Fruit fly (Drosophila melanogaster) whole organism, embryonic: ENCODE results near the gene CG14205.

Experiments used
- Atf-2 ChIP-seq: fragments of 200-800 bp; sonication (Bioruptor generic); optimal IDR thresholded peaks from 2 replicates; lab custom pipeline; 2016; ENCODE audit warnings: missing biosample characterization, missing genetic modification characterization
- BEAF-32 ChIP-seq: fragments of 200-800 bp; sonication (Bioruptor generic); optimal IDR thresholded peaks from 3 replicates; lab custom pipeline; 2017; ENCODE audit warnings: missing biosample characterization, missing genetic modification characterization, mild to moderate bottlenecking, moderate library complexity, missing genetic modification reagents
- CG10431 ChIP-seq: fragments of 200-800 bp; sonication (Bioruptor generic); optimal IDR thresholded peaks from 3 replicates; lab custom pipeline; 2018; ENCODE audit warnings: missing biosample characterization, mild to moderate bottlenecking, missing genetic modification characterization
- CG11093 ChIP-seq: fragments of 200-800 bp; sonication (Bioruptor generic); IDR thresholded peaks from 3 replicates; pipeline ENCODE4 v1.3.6; 2022; ENCODE audit warnings: missing biosample characterization, missing genetic modification characterization
- CG11456 ChIP-seq: fragments of 200-800 bp; sonication (Bioruptor generic); IDR thresholded peaks from 3 replicates; pipeline ENCODE4 v1.3.6; 2022; ENCODE audit warnings: missing biosample characterization, missing genetic modification characterization
- CG13296 ChIP-seq: fragments of 200-800 bp; sonication (Bioruptor generic); optimal IDR thresholded peaks from 3 replicates; lab custom pipeline; 2018; ENCODE audit warnings: missing biosample characterization, mild to moderate bottlenecking, missing genetic modification characterization
- CG13775 ChIP-seq: fragments of 200-800 bp; sonication (Bioruptor generic); optimal IDR thresholded peaks from 3 replicates; lab custom pipeline; 2017; ENCODE audit warnings: missing biosample characterization, mild to moderate bottlenecking, missing genetic modification characterization
- CG14710 ChIP-seq: fragments of 200-800 bp; sonication (Bioruptor generic); optimal IDR thresholded peaks from 3 replicates; lab custom pipeline; 2019; ENCODE audit warnings: missing biosample characterization, mild to moderate bottlenecking, missing genetic modification characterization, moderate library complexity
- CG1647 ChIP-seq: fragments of 200-800 bp; sonication (Bioruptor generic); optimal IDR thresholded peaks from 3 replicates; lab custom pipeline; 2016; ENCODE audit warnings: missing biosample characterization, missing genetic modification characterization
- CG17186 ChIP-seq: fragments of 200-800 bp; sonication (Bioruptor generic); optimal IDR thresholded peaks from 3 replicates; lab custom pipeline; 2017; ENCODE audit warnings: missing biosample characterization, missing genetic modification reagents, missing genetic modification characterization
- CG18619 ChIP-seq: fragments of 200-800 bp; sonication (Bioruptor generic); optimal IDR thresholded peaks from 3 replicates; lab custom pipeline; 2017; ENCODE audit warnings: missing biosample characterization, mild to moderate bottlenecking, missing genetic modification characterization
- CG2712 ChIP-seq: fragments of 200-800 bp; optimal IDR thresholded peaks from 3 replicates; lab custom pipeline; 2019; ENCODE audit warnings: missing biosample characterization, mild to moderate bottlenecking, missing genetic modification characterization, moderate library complexity
- CG31224 ChIP-seq: fragments of 200-800 bp; sonication (Bioruptor generic); IDR thresholded peaks from 2 replicates; pipeline ENCODE4 v1.3.6; 2022; ENCODE audit warnings: missing biosample characterization, missing genetic modification characterization
- CG32772 ChIP-seq: fragments of 200-800 bp; sonication (Bioruptor generic); IDR thresholded peaks from 2 replicates; pipeline ENCODE4 v1.3.6; 2022; ENCODE audit warnings: missing biosample characterization, missing genetic modification characterization
- CG5180 ChIP-seq: fragments of 200-800 bp; sonication (Bioruptor generic); optimal IDR thresholded peaks from 3 replicates; lab custom pipeline; 2017; ENCODE audit warnings: missing biosample characterization, missing genetic modification characterization, mild to moderate bottlenecking, moderate library complexity, missing genetic modification reagents
- CG9727 ChIP-seq: fragments of 200-800 bp; sonication (Bioruptor generic); optimal IDR thresholded peaks from 3 replicates; lab custom pipeline; 2017; ENCODE audit warnings: missing biosample characterization, mild to moderate bottlenecking, missing genetic modification characterization
- CG9797 ChIP-seq: fragments of 200-800 bp; sonication (Bioruptor generic); optimal IDR thresholded peaks from 3 replicates; lab custom pipeline; 2018; ENCODE audit warnings: missing biosample characterization, mild to moderate bottlenecking, missing genetic modification characterization
- Camta ChIP-seq: fragments of 200-800 bp; sonication (Bioruptor generic); optimal IDR thresholded peaks from 2 replicates; lab custom pipeline; 2016; ENCODE audit warnings: missing biosample characterization, missing genetic modification characterization
- CoRest ChIP-seq: fragments of 200-800 bp; sonication (Bioruptor generic); optimal IDR thresholded peaks from 3 replicates; lab custom pipeline; 2018; ENCODE audit warnings: missing biosample characterization, mild to moderate bottlenecking, missing genetic modification characterization, moderate library complexity
- Dbx ChIP-seq: fragments of 200-800 bp; sonication (Bioruptor generic); IDR thresholded peaks from 3 replicates; pipeline ENCODE4 v1.3.6; 2022; ENCODE audit warnings: missing biosample characterization, missing genetic modification characterization
- Dll ChIP-seq: fragments of 200-800 bp; sonication (Bioruptor generic); IDR thresholded peaks from 4 replicates; pipeline ENCODE4 v1.3.6; 2022; ENCODE audit warnings: missing biosample characterization, missing genetic modification characterization; ENCODE audit not compliant: partially characterized antibody
- Dref ChIP-seq: fragments of 200-800 bp; sonication (Bioruptor generic); IDR thresholded peaks from 2 replicates; pipeline ENCODE4 v1.3.6; 2022; ENCODE audit warnings: missing biosample characterization, missing genetic modification characterization
- E2f2 ChIP-seq: fragments of 200-800 bp; sonication (Bioruptor generic); IDR thresholded peaks from 2 replicates; pipeline ENCODE4 v1.3.6; 2022; ENCODE audit warnings: missing biosample characterization, missing genetic modification characterization
- Eip74EF ChIP-seq, 2 experiments: fragments of 200-800 bp in 1 of 2; fragments of >200 bp in 1 of 2; sonication (Bioruptor generic) in 1 of 2; optimal IDR thresholded peaks; 2 replicates each; lab custom pipeline; 2017 to 2019; ENCODE audit warnings: missing biosample characterization in 2 of 2, missing genetic modification characterization in 2 of 2, mild to moderate bottlenecking in 1 of 2, moderate library complexity in 1 of 2
- Ets97D ChIP-seq: fragments of 200-800 bp; sonication (Bioruptor generic); optimal IDR thresholded peaks from 3 replicates; lab custom pipeline; 2016; ENCODE audit warnings: missing biosample characterization, missing genetic modification characterization
- MBD-R2 ChIP-seq: fragments of 200-800 bp; sonication (Bioruptor generic); IDR thresholded peaks from 2 replicates; pipeline ENCODE4 v1.3.6; 2022; ENCODE audit warnings: missing biosample characterization, missing genetic modification characterization
- NC2α ChIP-seq: fragments of 200-800 bp; sonication (Bioruptor generic); optimal IDR thresholded peaks from 2 replicates; lab custom pipeline; 2016; ENCODE audit warnings: missing biosample characterization, missing genetic modification characterization
- Opbp ChIP-seq: fragments of 200-800 bp; sonication (Bioruptor generic); IDR thresholded peaks from 3 replicates; pipeline ENCODE4 v1.3.6; 2022; ENCODE audit warnings: missing biosample characterization, missing genetic modification characterization; ENCODE audit not compliant: partially characterized antibody
- Six4 ChIP-seq: fragments of 200-800 bp; sonication (Bioruptor generic); optimal IDR thresholded peaks from 2 replicates; lab custom pipeline; 2016; ENCODE audit warnings: missing biosample characterization, missing genetic modification characterization
- Tbp ChIP-seq: fragments of >200 bp; optimal IDR thresholded peaks from 2 replicates; lab custom pipeline; 2018; ENCODE audit warnings: missing biosample characterization, missing genetic modification characterization
- Vsx1 ChIP-seq: fragments of 200-800 bp; sonication (Bioruptor generic); optimal IDR thresholded peaks from 2 replicates; lab custom pipeline; 2017; ENCODE audit warnings: missing biosample characterization, mild to moderate bottlenecking, missing genetic modification characterization, missing genetic modification reagents
- ab ChIP-seq: fragments of 200-800 bp; sonication (Bioruptor generic); optimal IDR thresholded peaks from 2 replicates; lab custom pipeline; 2016; ENCODE audit warnings: missing biosample characterization, missing genetic modification characterization
- bbx ChIP-seq: fragments of 200-800 bp; sonication (Bioruptor generic); IDR thresholded peaks from 2 replicates; pipeline ENCODE4 v1.3.6; 2022; ENCODE audit warnings: missing biosample characterization, missing genetic modification characterization; ENCODE audit not compliant: partially characterized antibody
- chinmo ChIP-seq: fragments of 200-800 bp; sonication (Bioruptor generic); IDR thresholded peaks from 4 replicates; pipeline ENCODE4 v1.3.6; 2022; ENCODE audit warnings: missing biosample characterization, missing genetic modification characterization; ENCODE audit not compliant: partially characterized antibody
- danr ChIP-seq: fragments of 200-800 bp; sonication (Bioruptor generic); IDR thresholded peaks from 2 replicates; pipeline ENCODE4 v1.3.6; 2022; ENCODE audit warnings: missing biosample characterization, missing genetic modification characterization
- dmrt99B ChIP-seq: fragments of 200-800 bp; sonication (Bioruptor generic); optimal IDR thresholded peaks from 2 replicates; lab custom pipeline; 2018; ENCODE audit warnings: missing biosample characterization, mild to moderate bottlenecking, missing genetic modification characterization, moderate library complexity
- ewg ChIP-seq: fragments of 200-800 bp; sonication (Bioruptor generic); optimal IDR thresholded peaks from 3 replicates; lab custom pipeline; 2017; ENCODE audit warnings: mild to moderate bottlenecking, missing biosample characterization, missing genetic modification reagents, missing genetic modification characterization
- exex ChIP-seq: fragments of 200-800 bp; sonication (Bioruptor generic); optimal IDR thresholded peaks from 4 replicates; lab custom pipeline; 2018; ENCODE audit warnings: missing biosample characterization, mild to moderate bottlenecking, missing genetic modification characterization, moderate library complexity
- gro ChIP-seq: fragments of 200-800 bp; sonication (Bioruptor generic); optimal IDR thresholded peaks from 2 replicates; lab custom pipeline; 2016; ENCODE audit warnings: missing biosample characterization, missing genetic modification characterization
- h ChIP-seq: fragments of >200 bp; optimal IDR thresholded peaks from 2 replicates; lab custom pipeline; 2017
- her ChIP-seq: fragments of 200-800 bp; sonication (Bioruptor generic); optimal IDR thresholded peaks from 2 replicates; lab custom pipeline; 2016; ENCODE audit warnings: missing biosample characterization, missing genetic modification characterization
- hth ChIP-seq: fragments of >200 bp; optimal IDR thresholded peaks from 2 replicates; lab custom pipeline; 2017; ENCODE audit warnings: inconsistent platforms
- ken ChIP-seq: fragments of 200-800 bp; sonication (Bioruptor generic); IDR thresholded peaks from 3 replicates; pipeline ENCODE4 v1.3.6; 2022; ENCODE audit warnings: missing biosample characterization, missing genetic modification characterization
- lilli ChIP-seq: fragments of 200-800 bp; sonication (Bioruptor generic); optimal IDR thresholded peaks from 3 replicates; lab custom pipeline; 2016; ENCODE audit warnings: missing biosample characterization, missing genetic modification characterization
- onecut ChIP-seq: fragments of 200-800 bp; sonication (Bioruptor generic); IDR thresholded peaks from 2 replicates; pipeline ENCODE4 v1.3.6; 2022; ENCODE audit warnings: missing biosample characterization, missing genetic modification characterization
- pb ChIP-seq: fragments of 200-800 bp; sonication (Bioruptor generic); optimal IDR thresholded peaks from 3 replicates; lab custom pipeline; 2016; ENCODE audit warnings: missing biosample characterization, missing genetic modification characterization
- pzg ChIP-seq: fragments of 200-800 bp; sonication (Bioruptor generic); optimal IDR thresholded peaks from 3 replicates; lab custom pipeline; 2018; ENCODE audit warnings: missing biosample characterization, mild to moderate bottlenecking, missing genetic modification characterization, moderate library complexity
- sd ChIP-seq: fragments of 200-800 bp; sonication (Bioruptor generic); optimal IDR thresholded peaks from 3 replicates; lab custom pipeline; 2018; ENCODE audit warnings: missing biosample characterization, mild to moderate bottlenecking, missing genetic modification characterization, moderate library complexity
- stc ChIP-seq: fragments of 200-800 bp; sonication (Bioruptor generic); IDR thresholded peaks from 2 replicates; pipeline ENCODE4 v1.3.6; 2022; ENCODE audit warnings: missing biosample characterization, missing genetic modification characterization
- trem ChIP-seq: fragments of 200-800 bp; optimal IDR thresholded peaks from 3 replicates; lab custom pipeline; 2019; ENCODE audit warnings: missing biosample characterization, mild to moderate bottlenecking, missing genetic modification characterization, moderate library complexity

CG14205 gene

DNA sequence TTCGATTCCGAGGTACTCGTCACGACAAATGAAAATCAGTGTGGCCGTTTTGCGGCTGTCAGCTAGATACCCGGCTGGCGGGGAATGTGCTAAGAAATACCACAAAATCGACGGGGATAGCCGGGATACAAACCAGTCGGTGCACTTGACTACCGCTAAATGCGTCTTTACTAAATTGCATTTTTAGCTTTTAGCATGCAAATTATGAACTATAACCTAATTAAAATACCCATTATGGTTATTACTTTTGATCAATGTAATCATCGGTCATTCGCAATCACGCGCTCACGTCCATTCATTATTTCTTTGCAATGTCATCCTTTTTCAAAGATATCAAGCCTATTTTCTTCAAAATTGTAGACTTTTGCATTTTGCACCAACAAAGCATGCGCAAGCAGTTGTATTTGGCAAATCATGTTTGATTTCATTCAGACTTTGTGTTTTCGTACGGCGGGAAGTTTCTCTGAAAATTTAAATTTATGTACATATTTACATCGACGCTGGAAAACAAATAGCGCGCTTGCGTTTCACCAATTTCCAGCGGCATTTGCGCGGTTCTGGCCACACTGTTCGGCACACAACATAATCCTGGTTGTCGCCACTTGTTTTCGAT lies 46.0 kb downstream of the CG14205 start, which contains the start of gene Rcd-1:
Rcd-1 (plus strand) TSS at position 440 of the 613 bp plus-strand sequence.
- TF ChIP-seq NC2α (GFP tag; lab: Kevin White, UChicago) (no peak), pzg (GFP tag; lab: Kevin White, UChicago) (peak; percentile 81), CG10431 (GFP tag; lab: Kevin White, UChicago) (peak; percentile 52), Eip74EF (GFP tag; optimal IDR thresholded peaks at IDR 0.05; lab: Kevin White, UChicago) (no peak), CG14710 (tag; lab: Kevin White, UChicago) (peak; percentile 44), exex (no peak), CG9727 (GFP tag; lab: Kevin White, UChicago) (peak; percentile 18), ab (GFP tag; lab: Kevin White, UChicago) (no peak), CG11093 (GFP tag; lab: Robert Waterston, UW) (no peak), Dll (GFP tag; lab: Robert Waterston, UW) (no peak), CG32772 (GFP tag; lab: Robert Waterston, UW) (0 out of 2 replicates have a peak, but pooled peaks have one; percentile 18), CG13296 (GFP tag; lab: Kevin White, UChicago) (no peak), gro (GFP tag; lab: Kevin White, UChicago) (no peak), CG31224 (GFP tag; lab: Robert Waterston, UW) (no peak), onecut (GFP tag; lab: Robert Waterston, UW) (no peak), CG13775 (GFP tag; lab: Kevin White, UChicago) (no peak), CG18619 (peak; percentile 10), stc (no peak), CG1647 (GFP tag; lab: Kevin White, UChicago) (no peak), Dref (GFP tag; lab: Robert Waterston, UW) (peak; percentile 51), lilli (no peak), Opbp (0 out of 3 replicates have a peak, but pooled peaks have one; percentile 4), chinmo (GFP tag; lab: Robert Waterston, UW) (no peak; the same call in 3 of the 4 replicates), hth (lab: Kevin White, UChicago) (no peak), Six4 (no peak), sd (tag; lab: Kevin White, UChicago) (peak; percentile 18), CG17186 (GFP tag; lab: Kevin White, UChicago) (peak; percentile 59), CoRest (tag; lab: Kevin White, UChicago) (peak; percentile 29), Ets97D (peak; percentile 37), h (lab: Kevin White, UChicago) (no peak), trem (tag; lab: Kevin White, UChicago) (no peak), CG9797 (GFP tag; lab: Kevin White, UChicago) (peak; percentile 91), Camta (GFP tag; lab: Kevin White, UChicago) (no peak), Vsx1 (GFP tag; lab: Kevin White, UChicago) (no peak), dmrt99B (tag; lab: Kevin White, UChicago) (no peak), Atf-2 (GFP tag; lab: Kevin White, UChicago) (no peak), danr (no peak), Tbp (GFP tag; lab: Kevin White, UChicago) (no peak), Dbx (GFP tag; lab: Robert Waterston, UW) (peak; percentile 7; the same call in 1 of the 3 replicates), her (no peak), BEAF-32 (GFP tag; lab: Kevin White, UChicago) (peak; percentile 58), ewg (GFP tag; lab: Kevin White, UChicago) (peak; percentile 63), CG5180 (GFP tag; lab: Kevin White, UChicago) (no peak), E2f2 (GFP tag; lab: Robert Waterston, UW) (peak; percentile 57), ken (GFP tag; lab: Robert Waterston, UW) (no peak), bbx (GFP tag; lab: Robert Waterston, UW) (no peak; the same call in 1 of the 2 replicates), MBD-R2 (GFP tag; lab: Robert Waterston, UW) (peak; percentile 35; the same call in 1 of the 2 replicates), CG11456 (no peak), pb (no peak), CG2712 (tag; lab: Kevin White, UChicago) (no peak)
